Fruit fly (Drosophila melanogaster): ENCODE measurements around the gene Lcp65Af.

DNA sequence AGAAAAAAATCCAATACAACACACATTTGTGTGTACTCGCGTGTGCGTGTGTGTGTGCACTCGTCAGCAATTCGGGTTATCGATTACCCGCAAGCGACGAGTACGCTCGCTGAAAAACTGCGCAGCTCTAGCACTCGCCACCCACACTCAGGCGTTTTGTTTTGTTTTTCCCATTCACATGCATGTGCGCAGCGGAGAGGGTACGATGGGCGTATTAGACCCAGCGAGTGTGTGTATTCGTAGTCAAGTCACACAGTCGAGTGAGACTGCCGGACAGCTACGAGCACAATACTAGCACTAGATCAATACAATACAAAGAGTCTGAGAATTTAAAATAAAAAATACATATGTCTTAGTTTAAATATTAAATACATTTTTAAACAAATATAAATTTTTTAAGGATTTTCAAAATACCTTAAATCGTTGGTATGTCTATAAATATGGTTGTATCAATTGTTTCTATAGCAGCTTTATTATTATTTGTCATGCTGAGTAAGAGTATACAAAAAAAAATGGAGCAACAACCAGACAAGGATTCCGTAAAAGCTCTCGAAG, 48.4 kb upstream of the Lcp65Af start, which contains the start of the genes D19B and CG43293:
- TF ChIP-seq usp (GFP tag; optimal IDR thresholded peaks at IDR 0.05) = no peak
- TF ChIP-seq lola (GFP tag; optimal IDR thresholded peaks at IDR 0.05) = no peak
- no peak for TF ChIP-seq tai (GFP tag; optimal IDR thresholded peaks at IDR 0.05)
- peak; percentile 77 for TF ChIP-seq HLH106 (tag; optimal IDR thresholded peaks at IDR 0.05)
- peak; percentile 70 for TF ChIP-seq GATAd (GFP tag; optimal IDR thresholded peaks at IDR 0.05)
- no peak for TF ChIP-seq Rel (GFP tag; optimal IDR thresholded peaks at IDR 0.05)
- peak; percentile 92 for TF ChIP-seq Rel (tag; optimal IDR thresholded peaks at IDR 0.05)
- TF ChIP-seq jim (GFP tag; optimal IDR thresholded peaks at IDR 0.05) = peak; percentile 96
- no peak for TF ChIP-seq Abd-B (GFP tag; optimal IDR thresholded peaks at IDR 0.05)
- TF ChIP-seq fru (GFP tag; optimal IDR thresholded peaks at IDR 0.05) = peak; percentile 80
- TF ChIP-seq br (GFP tag; optimal IDR thresholded peaks at IDR 0.05) = peak; percentile 82
- TF ChIP-seq Jra (GFP tag; optimal IDR thresholded peaks at IDR 0.05) = no peak
- TF ChIP-seq Hr83 (GFP tag; optimal IDR thresholded peaks at IDR 0.05; ENCODE audit: poor library complexity, severe bottlenecking) = peak; percentile 99
- peak; percentile 78 for TF ChIP-seq Myc (optimal IDR thresholded peaks at IDR 0.05)

Measured in whole organism, wandering third instar larva.